Worm (Caenorhabditis elegans) whole organism, L3 larva: ENCODE measurements around the gene lsy-12.

ENCODE experiments used
- ZK546.5 ChIP-seq: sonication (generic microtip); optimal IDR thresholded peaks from 2 replicates; lab custom pipeline; 2017; ENCODE audit warnings: missing biosample characterization, missing genetic modification characterization
- egl-5 ChIP-seq: fragments of 150-350 bp; optimal IDR thresholded peaks from 2 replicates; lab custom pipeline; 2017; ENCODE audit warnings: missing biosample characterization, missing genetic modification reagents, missing genetic modification characterization, inconsistent platforms
- jun-1 ChIP-seq: fragments of 150-350 bp; optimal IDR thresholded peaks from 2 replicates; lab custom pipeline; 2014; ENCODE audit warnings: missing biosample characterization, missing genetic modification reagents, missing genetic modification characterization
- lin-15B ChIP-seq: fragments of 150-350 bp; optimal IDR thresholded peaks from 2 replicates; lab custom pipeline; 2014; ENCODE audit warnings: missing biosample characterization, missing genetic modification characterization
- nhr-11 ChIP-seq: fragments of 150-350 bp; optimal IDR thresholded peaks from 2 replicates; lab custom pipeline; 2014; ENCODE audit warnings: missing biosample characterization, missing genetic modification characterization
- nhr-12 ChIP-seq: fragments of 150-350 bp; optimal IDR thresholded peaks from 2 replicates; lab custom pipeline; 2014; ENCODE audit warnings: missing biosample characterization, missing genetic modification characterization
- nhr-237 ChIP-seq: fragments of 150-350 bp; optimal IDR thresholded peaks from 2 replicates; lab custom pipeline; 2014; ENCODE audit warnings: missing biosample characterization, missing genetic modification characterization
- unc-62 ChIP-seq: fragments of 150-350 bp; sonication (generic microtip); optimal IDR thresholded peaks from 4 replicates; lab custom pipeline; 2014; ENCODE audit warnings: missing biosample characterization, missing genetic modification reagents, missing genetic modification characterization

ce11 chrV:9885918-9886488 lies 26.2 kb upstream of the lsy-12 start, which contains the start of gene clp-9:
- TF ChIP-seq nhr-11 (no peak), unc-62 (no peak), ZK546.5 (tag; lab: Kevin White, UChicago) (no peak), nhr-237 (no peak), jun-1 (tag; lab: Kevin White, UChicago) (no peak), lin-15B (tag; lab: Kevin White, UChicago) (no peak), nhr-12 (no peak), egl-5 (no peak)
